Fruit fly (Drosophila melanogaster) whole organism, wandering third instar larva: ENCODE results near the gene CG3430.
A peak's percentile ranks its signal among the peaks of the same experiment; 100 is the strongest.

ENCODE experiments used
- Abd-B ChIP-seq: fragments of >200 bp; optimal IDR thresholded peaks from 2 replicates; lab custom pipeline; 2017; ENCODE audit warnings: missing biosample characterization, missing genetic modification characterization
- CG32264 ChIP-seq: fragments of 200-800 bp; sonication (Bioruptor generic); optimal IDR thresholded peaks from 2 replicates; lab custom pipeline; 2016; ENCODE audit warnings: missing biosample characterization, missing genetic modification characterization
- CG9705 ChIP-seq: fragments of 200-800 bp; sonication (Bioruptor generic); optimal IDR thresholded peaks from 2 replicates; lab custom pipeline; 2018; ENCODE audit warnings: missing biosample characterization, mild to moderate bottlenecking, missing genetic modification characterization
- CrebA ChIP-seq: fragments of 200-800 bp; sonication (Bioruptor generic); optimal IDR thresholded peaks from 2 replicates; lab custom pipeline; 2016; ENCODE audit warnings: missing biosample characterization, mild to moderate bottlenecking, missing genetic modification characterization, borderline replicate concordance
- Dfd ChIP-seq: fragments of >200 bp; optimal IDR thresholded peaks from 2 replicates; lab custom pipeline; 2017; ENCODE audit warnings: missing biosample characterization, missing genetic modification characterization
- Dif ChIP-seq: fragments of 200-275, 200-300 bp; sonication (Bioruptor generic); optimal IDR thresholded peaks from 2 replicates; lab custom pipeline; 2018; ENCODE audit warnings: missing biosample characterization, missing genetic modification characterization; ENCODE audit not compliant: partially characterized antibody
- GATAd ChIP-seq: sonication (Bioruptor generic); optimal IDR thresholded peaks from 2 replicates; lab custom pipeline; 2016; ENCODE audit warnings: missing biosample characterization, missing genetic modification characterization
- HLH106 ChIP-seq: fragments of 200-800 bp; optimal IDR thresholded peaks from 3 replicates; lab custom pipeline; 2019; ENCODE audit warnings: missing biosample characterization, mild to moderate bottlenecking, missing genetic modification characterization, moderate library complexity
- Hnf4 ChIP-seq: fragments of 200-800 bp; sonication (Bioruptor generic); optimal IDR thresholded peaks from 2 replicates; lab custom pipeline; 2016; ENCODE audit warnings: missing biosample characterization, mild to moderate bottlenecking, missing genetic modification characterization
- Hr78 ChIP-seq: fragments of >200 bp; optimal IDR thresholded peaks from 2 replicates; lab custom pipeline; 2017; ENCODE audit warnings: missing biosample characterization, missing genetic modification characterization
- Hr83 ChIP-seq: fragments of 200-300 bp; sonication (Bioruptor generic); optimal IDR thresholded peaks from 2 replicates; lab custom pipeline; 2016; ENCODE audit warnings: missing biosample characterization, mild to moderate bottlenecking, missing genetic modification characterization, moderate library complexity; ENCODE audit not compliant: poor library complexity, severe bottlenecking
- Jra ChIP-seq: sonication (Bioruptor generic); optimal IDR thresholded peaks from 2 replicates; lab custom pipeline; 2016; ENCODE audit warnings: missing biosample characterization, missing genetic modification characterization
- Mio ChIP-seq: sonication (Bioruptor generic); optimal IDR thresholded peaks from 2 replicates; lab custom pipeline; 2016; ENCODE audit warnings: missing biosample characterization, missing genetic modification characterization
- Myc ChIP-seq: fragments of >200 bp; optimal IDR thresholded peaks from 2 replicates; lab custom pipeline; 2017
- N ChIP-seq: fragments of >200 bp; optimal IDR thresholded peaks from 2 replicates; lab custom pipeline; 2018; ENCODE audit warnings: missing biosample characterization, missing external identifiers, missing genetic modification characterization
- OdsH ChIP-seq: fragments of 200-800 bp; sonication (Bioruptor generic); optimal IDR thresholded peaks from 2 replicates; lab custom pipeline; 2016; ENCODE audit warnings: missing biosample characterization, mild to moderate bottlenecking, missing genetic modification characterization
- Rel ChIP-seq, 2 experiments: fragments of 200-800 bp; sonication (Bioruptor generic) in 1 of 2; optimal IDR thresholded peaks; 2 replicates in 1 of 2; 3 replicates in 1 of 2; lab custom pipeline; 2016 to 2019; ENCODE audit warnings: mild to moderate bottlenecking in 2 of 2, missing biosample characterization in 2 of 2, missing genetic modification characterization in 2 of 2, moderate library complexity in 1 of 2
- Sp1 ChIP-seq: fragments of 200-800 bp; sonication (Bioruptor generic); optimal IDR thresholded peaks from 3 replicates; lab custom pipeline; 2019; ENCODE audit warnings: missing biosample characterization, mild to moderate bottlenecking, missing genetic modification characterization, moderate library complexity
- Vsx2 ChIP-seq: fragments of 200-300, 225-300 bp; sonication (Bioruptor generic); optimal IDR thresholded peaks from 2 replicates; lab custom pipeline; 2018; ENCODE audit warnings: missing biosample characterization, missing genetic modification characterization; ENCODE audit not compliant: partially characterized antibody
- br ChIP-seq: fragments of 200-800 bp; sonication (Bioruptor generic); optimal IDR thresholded peaks from 2 replicates; lab custom pipeline; 2016; ENCODE audit warnings: missing biosample characterization, missing genetic modification characterization
- brk ChIP-seq: fragments of 200-800 bp; sonication (Bioruptor generic); optimal IDR thresholded peaks from 2 replicates; lab custom pipeline; 2016; ENCODE audit warnings: missing biosample characterization, mild to moderate bottlenecking, missing genetic modification characterization
- dl ChIP-seq, 2 experiments: fragments of 175-275, 200-275 bp in 1 of 2; fragments of 200-275 bp in 1 of 2; sonication (Bioruptor generic); optimal IDR thresholded peaks; lab custom pipeline; 2018; ENCODE audit warnings: mild to moderate bottlenecking in 2 of 2, missing biosample characterization in 2 of 2, missing genetic modification characterization in 2 of 2, moderate library complexity in 2 of 2; ENCODE audit not compliant: partially characterized antibody in 2 of 2, insufficient read depth in 1 of 2
- dmrt93B ChIP-seq: fragments of 200-800 bp; sonication (Bioruptor generic); optimal IDR thresholded peaks from 2 replicates; lab custom pipeline; 2018; ENCODE audit warnings: missing biosample characterization, mild to moderate bottlenecking, missing genetic modification characterization
- dsf ChIP-seq: sonication (Bioruptor generic); optimal IDR thresholded peaks from 2 replicates; lab custom pipeline; 2016; ENCODE audit warnings: missing biosample characterization, missing genetic modification characterization, borderline replicate concordance
- ey ChIP-seq: fragments of 200-800 bp; sonication (Bioruptor generic); optimal IDR thresholded peaks from 2 replicates; lab custom pipeline; 2016; ENCODE audit warnings: missing biosample characterization, missing genetic modification characterization
- foxo ChIP-seq, 2 experiments: fragments of 200-800 bp; sonication (Bioruptor generic); optimal IDR thresholded peaks; 2 replicates in 1 of 2; 3 replicates in 1 of 2; lab custom pipeline; 2016 to 2017; ENCODE audit warnings: missing biosample characterization in 2 of 2, missing genetic modification characterization in 2 of 2
- fru ChIP-seq: fragments of 200-800 bp; sonication (Bioruptor generic); optimal IDR thresholded peaks from 3 replicates; lab custom pipeline; 2016; ENCODE audit warnings: missing biosample characterization, mild to moderate bottlenecking, missing genetic modification characterization
- h ChIP-seq: fragments of 200-800 bp; sonication (Bioruptor generic); optimal IDR thresholded peaks from 3 replicates; lab custom pipeline; 2016; ENCODE audit warnings: missing biosample characterization, mild to moderate bottlenecking, missing genetic modification characterization
- jim ChIP-seq: fragments of 175-275, 200-325 bp; sonication (Bioruptor generic); optimal IDR thresholded peaks from 2 replicates; lab custom pipeline; 2016; ENCODE audit warnings: missing biosample characterization, mild to moderate bottlenecking, missing genetic modification characterization
- lola ChIP-seq: fragments of >200 bp; optimal IDR thresholded peaks from 2 replicates; lab custom pipeline; 2017; ENCODE audit warnings: missing biosample characterization, missing genetic modification characterization
- pan ChIP-seq: fragments of >200 bp; optimal IDR thresholded peaks from 2 replicates; lab custom pipeline; 2017
- psq ChIP-seq: fragments of 200-800 bp; sonication (Bioruptor generic); optimal IDR thresholded peaks from 3 replicates; lab custom pipeline; 2017; ENCODE audit warnings: missing biosample characterization, mild to moderate bottlenecking, missing genetic modification characterization, moderate library complexity
- rgr ChIP-seq: fragments of 200-800 bp; sonication (Bioruptor generic); optimal IDR thresholded peaks from 3 replicates; lab custom pipeline; 2016; ENCODE audit warnings: missing biosample characterization, mild to moderate bottlenecking, missing genetic modification characterization
- sage ChIP-seq: fragments of 200-800 bp; sonication (Bioruptor generic); optimal IDR thresholded peaks from 2 replicates; lab custom pipeline; 2016; ENCODE audit warnings: missing biosample characterization, mild to moderate bottlenecking, missing genetic modification characterization
- sv ChIP-seq: fragments of 200-800 bp; sonication (Bioruptor generic); optimal IDR thresholded peaks from 3 replicates; lab custom pipeline; 2016; ENCODE audit warnings: missing biosample characterization, missing genetic modification characterization
- tai ChIP-seq: sonication (Bioruptor generic); optimal IDR thresholded peaks from 2 replicates; lab custom pipeline; 2016; ENCODE audit warnings: missing biosample characterization, missing genetic modification characterization
- usp ChIP-seq: fragments of >200 bp; optimal IDR thresholded peaks from 2 replicates; lab custom pipeline; 2017; ENCODE audit warnings: missing biosample characterization, missing genetic modification characterization
- woc ChIP-seq: sonication (Bioruptor generic); optimal IDR thresholded peaks from 2 replicates; lab custom pipeline; 2016; ENCODE audit warnings: missing biosample characterization, mild to moderate bottlenecking, missing genetic modification characterization

CG3430 gene

DNA sequence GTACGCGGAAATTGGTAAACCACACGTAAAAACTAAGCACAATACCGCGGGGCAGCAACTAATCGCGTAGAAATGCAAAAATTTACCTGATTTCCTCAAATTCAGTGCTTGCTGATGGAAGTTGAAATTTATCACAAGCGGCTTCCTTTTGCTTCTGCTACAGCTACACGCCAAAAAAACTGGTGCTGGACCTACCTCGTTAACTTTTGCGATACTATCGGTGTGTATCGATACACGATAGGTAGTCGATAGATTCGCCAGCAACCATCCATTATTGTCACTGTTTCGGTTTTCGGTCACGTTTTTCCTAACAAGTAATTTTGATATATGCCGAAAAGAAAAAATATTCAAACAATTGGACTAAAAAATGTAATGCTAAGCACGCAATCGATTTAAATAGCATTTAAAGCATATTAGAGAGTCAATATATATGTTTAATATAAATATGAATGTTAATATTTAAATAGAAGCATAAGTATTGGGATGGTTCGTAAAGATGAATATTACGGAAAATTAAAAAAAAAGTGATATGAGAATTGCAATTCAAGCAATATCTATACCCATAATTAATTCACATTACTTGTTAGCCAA, 10.7 kb downstream of the CG3430 start, which contains the start of gene Sumo:
TSS of gene Sumo (minus strand) at position 223 of the 591 bp plus-strand sequence.
- TF ChIP-seq sage (GFP tag; lab: Kevin White, UChicago) = no peak
- TF ChIP-seq N (GFP tag; lab: Kevin White, UChicago) = no peak
- TF ChIP-seq rgr (GFP tag; lab: Kevin White, UChicago) = peak; percentile 22
- TF ChIP-seq Rel (GFP tag; optimal IDR thresholded peaks at IDR 0.05; lab: Kevin White, UChicago) = no peak
- peak; percentile 13 for TF ChIP-seq Rel (tag; optimal IDR thresholded peaks at IDR 0.05; lab: Kevin White, UChicago)
- no peak for TF ChIP-seq CrebA (GFP tag; lab: Kevin White, UChicago)
- no peak for TF ChIP-seq sv
- no peak for TF ChIP-seq brk (GFP tag; lab: Kevin White, UChicago)
- no peak for TF ChIP-seq CG32264 (GFP tag; lab: Kevin White, UChicago)
- no peak for TF ChIP-seq ey (GFP tag; lab: Kevin White, UChicago)
- TF ChIP-seq HLH106 = peak; percentile 11
- TF ChIP-seq Hr83 = peak; percentile 94
- TF ChIP-seq dmrt93B = no peak
- TF ChIP-seq br (GFP tag; lab: Kevin White, UChicago) = no peak
- TF ChIP-seq Jra (GFP tag; lab: Kevin White, UChicago) = peak; percentile 62
- TF ChIP-seq Sp1 (GFP tag; lab: Kevin White, UChicago) = peak; percentile 21
- TF ChIP-seq Abd-B = no peak
- TF ChIP-seq usp (GFP tag; lab: Kevin White, UChicago) = no peak
- TF ChIP-seq woc (GFP tag; lab: Kevin White, UChicago) = peak; percentile 47

dm6 chr2L:6968013-6968517, 11.3 kb downstream of the CG3430 start:
- TF ChIP-seq Jra (GFP tag; lab: Kevin White, UChicago) = no peak
- no peak for TF ChIP-seq Vsx2 (GFP tag; lab: Kevin White, UChicago)
- TF ChIP-seq Hnf4 (GFP tag; lab: Kevin White, UChicago) = no peak
- TF ChIP-seq h (GFP tag; lab: Kevin White, UChicago) = peak; percentile 76
- no peak for TF ChIP-seq Dfd (GFP tag; lab: Kevin White, UChicago)
- no peak for TF ChIP-seq brk (GFP tag; lab: Kevin White, UChicago)
- no peak for TF ChIP-seq tai (GFP tag; lab: Kevin White, UChicago)
- TF ChIP-seq rgr (GFP tag; lab: Kevin White, UChicago) = peak; percentile 56
- no peak for TF ChIP-seq N (GFP tag; lab: Kevin White, UChicago)
- no peak for TF ChIP-seq Hr78 (GFP tag; lab: Kevin White, UChicago)
- no peak for TF ChIP-seq br (GFP tag; lab: Kevin White, UChicago)
- no peak for TF ChIP-seq Myc
- no peak for TF ChIP-seq dl (GFP tag; optimal IDR thresholded peaks at IDR 0.05; lab: Kevin White, UChicago; ENCODE audit: insufficient read depth in 1 of 2, partially characterized antibody in 2 of 2)
- TF ChIP-seq woc (GFP tag; lab: Kevin White, UChicago) = peak; percentile 82
- TF ChIP-seq GATAd (GFP tag; lab: Kevin White, UChicago) = no peak
- TF ChIP-seq dmrt93B = no peak
- no peak for TF ChIP-seq CG9705 (GFP tag; lab: Kevin White, UChicago)
- no peak for TF ChIP-seq CrebA (GFP tag; lab: Kevin White, UChicago)
- TF ChIP-seq dsf (GFP tag; lab: Kevin White, UChicago) = no peak
- TF ChIP-seq pan (lab: Kevin White, UChicago) = no peak
- peak; percentile 53 for TF ChIP-seq fru (GFP tag; lab: Kevin White, UChicago)
- peak; percentile 11 for TF ChIP-seq psq (GFP tag; lab: Kevin White, UChicago)
- no peak for TF ChIP-seq jim (GFP tag; lab: Kevin White, UChicago)
- TF ChIP-seq Sp1 (GFP tag; lab: Kevin White, UChicago) = peak; percentile 32
- no peak for TF ChIP-seq Dif (GFP tag; lab: Kevin White, UChicago)
- no peak for TF ChIP-seq lola (GFP tag; lab: Kevin White, UChicago)
- no peak for TF ChIP-seq sage (GFP tag; lab: Kevin White, UChicago)
- peak; percentile 39 for TF ChIP-seq Hr83
- TF ChIP-seq Rel (GFP tag; optimal IDR thresholded peaks at IDR 0.05; lab: Kevin White, UChicago) = no peak
- TF ChIP-seq Rel (tag; optimal IDR thresholded peaks at IDR 0.05; lab: Kevin White, UChicago) = no peak
- peak; percentile 7 for TF ChIP-seq CG32264 (GFP tag; lab: Kevin White, UChicago)
- TF ChIP-seq sv = peak; percentile 13
- no peak for TF ChIP-seq HLH106
- TF ChIP-seq foxo (GFP tag; optimal IDR thresholded peaks at IDR 0.05; lab: Kevin White, UChicago) = peak in 1 of 2 experiments; percentile 47
- no peak for TF ChIP-seq Mio (GFP tag; lab: Kevin White, UChicago)
- TF ChIP-seq OdsH (GFP tag; lab: Kevin White, UChicago) = peak; percentile 44
- TF ChIP-seq usp (GFP tag; lab: Kevin White, UChicago) = no peak
- no peak for TF ChIP-seq Abd-B
- TF ChIP-seq ey (GFP tag; lab: Kevin White, UChicago) = peak; percentile 23
